Fruit fly (Drosophila melanogaster): ENCODE results near the gene CG43056.
A peak's percentile ranks its signal among the peaks of the same experiment; 100 is the strongest.

Gene CG43056

dm6 chr2L:4464946-4465345, 27.4 kb downstream of the CG43056 start, which contains the start of gene FIG4 (continued):
- TF ChIP-seq jumu (GFP tag; optimal IDR thresholded peaks at IDR 0.05) (no peak), MTF-1 (GFP tag; optimal IDR thresholded peaks at IDR 0.05; ENCODE audit: borderline replicate concordance) (no peak), chinmo (GFP tag; IDR thresholded peaks at IDR 0.05; ENCODE audit: partially characterized antibody) (peak; percentile 58; the same call in 1 of the 4 replicates), CG1529 (GFP tag; optimal IDR thresholded peaks at IDR 0.05) (no peak), zen2 (GFP tag; IDR thresholded peaks at IDR 0.05; ENCODE audit: partially characterized antibody) (peak; percentile 89), Nf-YB (GFP tag; optimal IDR thresholded peaks at IDR 0.05) (peak; percentile 7), disco-r (GFP tag; optimal IDR thresholded peaks at IDR 0.05) (no peak), ftz-f1 (GFP tag; optimal IDR thresholded peaks at IDR 0.05) (no peak), ewg (GFP tag; optimal IDR thresholded peaks at IDR 0.05) (no peak), BEAF-32 (GFP tag; optimal IDR thresholded peaks at IDR 0.05) (peak; percentile 74), CG9797 (GFP tag; optimal IDR thresholded peaks at IDR 0.05) (no peak), Med (GFP tag) (peak; percentile 45), slp2 (GFP tag; optimal IDR thresholded peaks at IDR 0.05) (no peak), chm (GFP tag; IDR thresholded peaks at IDR 0.05) (no peak), CG10462 (GFP tag; optimal IDR thresholded peaks at IDR 0.05) (no peak), salm (tag; optimal IDR thresholded peaks at IDR 0.05) (no peak), GATAe (GFP tag; conservative IDR thresholded peaks at IDR 0.05) (no peak), CG16815 (GFP tag; optimal IDR thresholded peaks at IDR 0.05) (no peak), crp (GFP tag; optimal IDR thresholded peaks at IDR 0.05) (peak; percentile 80 to 94), unc-4 (GFP tag; IDR thresholded peaks at IDR 0.05; ENCODE audit: partially characterized antibody) (peak; percentile 75), sd (tag; optimal IDR thresholded peaks at IDR 0.05) (peak; percentile 68), pzg (GFP tag; optimal IDR thresholded peaks at IDR 0.05) (peak; percentile 23), CG2116 (GFP tag; optimal IDR thresholded peaks at IDR 0.05) (peak; percentile 13), tll (GFP tag; optimal IDR thresholded peaks at IDR 0.05) (no peak), crol (GFP tag; IDR thresholded peaks at IDR 0.05) (no peak), Hmx (GFP tag; optimal IDR thresholded peaks at IDR 0.05) (no peak), Dll (GFP tag; IDR thresholded peaks at IDR 0.05; ENCODE audit: partially characterized antibody) (peak; percentile 92), wek (GFP tag; optimal IDR thresholded peaks at IDR 0.05) (no peak), ssp (GFP tag; IDR thresholded peaks at IDR 0.05) (no peak), CG2199 (GFP tag; IDR thresholded peaks at IDR 0.05) (no peak), zen (tag; optimal IDR thresholded peaks at IDR 0.05) (no peak), CG17829 (tag; optimal IDR thresholded peaks at IDR 0.05) (no peak), CG7271 (tag; optimal IDR thresholded peaks at IDR 0.05) (no peak), gcm (GFP tag; optimal IDR thresholded peaks at IDR 0.05) (peak; percentile 14), CG8290 (GFP tag; optimal IDR thresholded peaks at IDR 0.05) (no peak), CG8290 (tag; optimal IDR thresholded peaks at IDR 0.05) (no peak), Vsx1 (GFP tag; optimal IDR thresholded peaks at IDR 0.05) (no peak), danr (GFP tag; IDR thresholded peaks at IDR 0.05) (no peak), CG10431 (GFP tag; optimal IDR thresholded peaks at IDR 0.05) (no peak), tup (GFP tag; optimal IDR thresholded peaks at IDR 0.05) (no peak), CG11560 (tag; IDR thresholded peaks at IDR 0.05) (no peak), Ssrp (tag; optimal IDR thresholded peaks at IDR 0.05) (no peak), CG18011 (GFP tag; optimal IDR thresholded peaks at IDR 0.05) (no peak), CG34376 (GFP tag; optimal IDR thresholded peaks at IDR 0.05) (peak; percentile 3), CG13123 (GFP tag; optimal IDR thresholded peaks at IDR 0.05) (no peak), maf-S (GFP tag; optimal IDR thresholded peaks at IDR 0.05) (no peak), CG1024 (GFP tag; IDR thresholded peaks at IDR 0.05) (no peak), CG6654 (GFP tag; optimal IDR thresholded peaks at IDR 0.05) (no peak), CG13624 (GFP tag; optimal IDR thresholded peaks at IDR 0.05) (no peak)

Measured in whole organism, embryonic.